Fruit fly (Drosophila melanogaster): ENCODE results near the gene CG17192.

DNA sequence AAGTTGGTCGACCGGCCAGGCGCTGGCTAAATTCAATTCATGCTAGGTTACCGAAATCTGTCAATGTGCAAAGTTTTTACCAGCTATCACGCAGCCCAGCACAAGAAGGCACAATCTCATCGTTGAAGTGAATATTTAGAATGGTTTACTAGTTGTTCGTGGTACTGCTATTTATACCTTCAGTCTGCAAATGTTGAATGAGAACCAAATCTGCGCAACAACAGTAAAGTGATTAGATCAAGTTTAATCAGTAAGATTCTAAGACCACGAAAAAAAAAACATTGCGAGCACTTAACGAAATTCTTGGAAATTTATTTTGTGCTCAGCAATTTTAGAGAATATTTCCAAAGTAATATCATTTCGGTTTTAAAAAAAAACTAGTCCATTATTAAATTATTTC lies 12.7 kb downstream of the CG17192 start, which contains the start of gene CG6296:
- TF ChIP-seq CG7045 (GFP tag; optimal IDR thresholded peaks at IDR 0.05) (no peak), Clk (GFP tag; optimal IDR thresholded peaks at IDR 0.05) (no peak), tj (GFP tag; optimal IDR thresholded peaks at IDR 0.05) (no peak), Crg-1 (GFP tag; optimal IDR thresholded peaks at IDR 0.05) (no peak), toe (GFP tag; optimal IDR thresholded peaks at IDR 0.05) (no peak), Hr96 (GFP tag; optimal IDR thresholded peaks at IDR 0.05) (no peak), kay (GFP tag; ENCODE audit: borderline replicate concordance) (no peak), Mnt (GFP tag; optimal IDR thresholded peaks at IDR 0.05) (no peak), cnc (optimal IDR thresholded peaks at IDR 0.05) (no peak), CG1620 (GFP tag; optimal IDR thresholded peaks at IDR 0.05) (no peak), CG33017 (tag; optimal IDR thresholded peaks at IDR 0.05) (no peak), bab1 (GFP tag; optimal IDR thresholded peaks at IDR 0.05) (no peak), CG5204 (GFP tag; optimal IDR thresholded peaks at IDR 0.05) (no peak)
